Worm (Caenorhabditis elegans): Measurements from ENCODE around the gene nhr-150.

ce11 chrV:15499099-15499498 lies 17.8 kb upstream of the nhr-150 start:
- TF ChIP-seq nhr-76 (tag; optimal IDR thresholded peaks at IDR 0.05): no peak
- no peak for TF ChIP-seq nhr-23 (tag; optimal IDR thresholded peaks at IDR 0.05)
- TF ChIP-seq jun-1 (tag; optimal IDR thresholded peaks at IDR 0.05): no peak
